Fruit fly (Drosophila melanogaster) whole organism, adult: Measurements from ENCODE around the gene Dip-C.

Experiments
- CG11617 ChIP-seq: fragments of 200-800 bp; sonication (Bioruptor generic); optimal IDR thresholded peaks from 2 replicates; lab custom pipeline; 2017; ENCODE audit warnings: mild to moderate bottlenecking, missing biosample characterization, missing genetic modification reagents, missing genetic modification characterization
- CG12768 ChIP-seq: fragments of 200-800 bp; sonication (Bioruptor generic); optimal IDR thresholded peaks from 2 replicates; lab custom pipeline; 2017; ENCODE audit warnings: missing biosample characterization, missing genetic modification characterization, mild to moderate bottlenecking, moderate library complexity, missing genetic modification reagents
- CG14711 ChIP-seq: fragments of 200-800 bp; sonication (Bioruptor generic); optimal IDR thresholded peaks from 2 replicates; lab custom pipeline; 2018; ENCODE audit warnings: missing biosample characterization, mild to moderate bottlenecking, missing genetic modification characterization, moderate library complexity
- CG1620 ChIP-seq: fragments of 200-800 bp; sonication (Bioruptor generic); optimal IDR thresholded peaks from 2 replicates; lab custom pipeline; 2016; ENCODE audit warnings: missing biosample characterization, missing genetic modification characterization
- CG33017 ChIP-seq: fragments of 200-800 bp; sonication (Bioruptor generic); optimal IDR thresholded peaks from 2 replicates; lab custom pipeline; 2018; ENCODE audit warnings: missing biosample characterization, mild to moderate bottlenecking, missing genetic modification characterization, moderate library complexity
- CG5204 ChIP-seq: fragments of 200-800 bp; sonication (Bioruptor generic); optimal IDR thresholded peaks from 2 replicates; lab custom pipeline; 2016; ENCODE audit warnings: missing biosample characterization, missing genetic modification characterization
- CG7045 ChIP-seq: fragments of 200-800 bp; sonication (Bioruptor generic); optimal IDR thresholded peaks from 2 replicates; lab custom pipeline; 2017; ENCODE audit warnings: missing biosample characterization, mild to moderate bottlenecking, missing genetic modification characterization
- CG7101 ChIP-seq: fragments of 200-800 bp; sonication (Bioruptor generic); optimal IDR thresholded peaks from 2 replicates; lab custom pipeline; 2018; ENCODE audit warnings: missing biosample characterization, mild to moderate bottlenecking, missing genetic modification characterization, moderate library complexity
- Clk ChIP-seq: fragments of 200-800 bp; sonication (Bioruptor generic); optimal IDR thresholded peaks from 2 replicates; lab custom pipeline; 2017; ENCODE audit warnings: missing biosample characterization, missing genetic modification characterization
- Crg-1 ChIP-seq: fragments of 200-800 bp; sonication (Bioruptor generic); optimal IDR thresholded peaks from 2 replicates; lab custom pipeline; 2016; ENCODE audit warnings: missing biosample characterization, missing genetic modification characterization
- Hr96 ChIP-seq: fragments of 200-800 bp; sonication (Bioruptor generic); optimal IDR thresholded peaks from 2 replicates; lab custom pipeline; 2016; ENCODE audit warnings: missing biosample characterization, missing genetic modification characterization
- Mnt ChIP-seq: fragments of 200-800 bp; sonication (Bioruptor generic); optimal IDR thresholded peaks from 2 replicates; lab custom pipeline; 2016; ENCODE audit warnings: missing biosample characterization, mild to moderate bottlenecking, missing genetic modification characterization
- bab1 ChIP-seq: fragments of 200-800 bp; sonication (Bioruptor generic); optimal IDR thresholded peaks from 3 replicates; lab custom pipeline; 2019; ENCODE audit warnings: missing biosample characterization, mild to moderate bottlenecking, missing genetic modification characterization, moderate library complexity
- cic ChIP-seq: fragments of 200-800 bp; sonication (Bioruptor generic); optimal IDR thresholded peaks from 2 replicates; lab custom pipeline; 2017; ENCODE audit warnings: missing biosample characterization, mild to moderate bottlenecking, missing genetic modification characterization, moderate library complexity
- cnc ChIP-seq, 2 experiments: fragments of >200 bp; optimal IDR thresholded peaks; 2 replicates each; lab custom pipeline; 2017
- kay ChIP-seq: fragments of 200-800 bp; sonication (Bioruptor generic); peaks from one replicate; lab custom pipeline; 2016; ENCODE audit warnings: missing biosample characterization, missing genetic modification characterization, borderline replicate concordance
- ovo ChIP-seq: fragments of 200-800 bp; sonication (Bioruptor generic); optimal IDR thresholded peaks from 2 replicates; lab custom pipeline; 2016; ENCODE audit warnings: missing biosample characterization, missing genetic modification characterization
- pad ChIP-seq: fragments of 200-800 bp; sonication (Bioruptor generic); optimal IDR thresholded peaks from 3 replicates; lab custom pipeline; 2017; ENCODE audit warnings: missing biosample characterization, missing genetic modification characterization, mild to moderate bottlenecking, moderate library complexity, missing genetic modification reagents
- tj ChIP-seq: fragments of 200-800 bp; sonication (Bioruptor generic); optimal IDR thresholded peaks from 3 replicates; lab custom pipeline; 2017; ENCODE audit warnings: missing biosample characterization, mild to moderate bottlenecking, missing genetic modification characterization, moderate library complexity
- toe ChIP-seq: fragments of 200-800 bp; sonication (Bioruptor generic); optimal IDR thresholded peaks from 2 replicates; lab custom pipeline; 2016; ENCODE audit warnings: missing biosample characterization, missing genetic modification characterization

The Dip-C gene

DNA sequence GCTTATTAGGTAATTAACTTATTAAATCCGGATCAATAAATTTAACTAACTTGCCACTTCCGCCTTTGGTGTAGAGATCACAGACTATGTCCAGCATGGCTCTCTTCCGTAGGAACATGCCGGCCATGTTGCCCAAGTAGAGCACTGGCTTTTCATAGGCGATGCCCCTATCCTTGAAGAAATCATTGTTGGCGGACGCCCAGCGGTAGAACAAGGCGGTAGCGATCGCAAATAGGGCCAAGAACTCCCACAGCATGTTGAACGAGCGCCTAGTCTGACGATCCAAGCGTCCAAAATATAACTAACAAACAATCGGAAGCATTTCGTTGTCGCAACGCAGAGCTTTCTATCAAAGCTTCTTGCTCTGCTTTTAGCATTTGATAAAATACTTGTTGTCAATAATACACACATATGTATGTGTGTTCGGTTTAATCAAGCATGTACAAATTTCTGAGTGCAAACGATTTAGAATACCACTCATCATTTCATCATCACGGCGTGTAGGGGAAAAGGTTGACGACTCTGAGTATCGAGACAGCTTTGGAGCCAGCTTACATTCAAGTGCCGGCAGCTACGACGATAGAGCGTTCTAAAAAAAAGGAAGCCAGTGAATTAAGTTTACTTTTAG lies 14.8 kb downstream of the Dip-C start, which contains the start of gene Cyp9f3:
Gene Cyp9f3 (minus strand): TSS at position 310 of the 628 bp plus-strand sequence.
- no peak for TF ChIP-seq bab1
- TF ChIP-seq pad (GFP tag; lab: Kevin White, UChicago): peak; percentile 45
- TF ChIP-seq cic (GFP tag; lab: Kevin White, UChicago): peak; percentile 25

DNA sequence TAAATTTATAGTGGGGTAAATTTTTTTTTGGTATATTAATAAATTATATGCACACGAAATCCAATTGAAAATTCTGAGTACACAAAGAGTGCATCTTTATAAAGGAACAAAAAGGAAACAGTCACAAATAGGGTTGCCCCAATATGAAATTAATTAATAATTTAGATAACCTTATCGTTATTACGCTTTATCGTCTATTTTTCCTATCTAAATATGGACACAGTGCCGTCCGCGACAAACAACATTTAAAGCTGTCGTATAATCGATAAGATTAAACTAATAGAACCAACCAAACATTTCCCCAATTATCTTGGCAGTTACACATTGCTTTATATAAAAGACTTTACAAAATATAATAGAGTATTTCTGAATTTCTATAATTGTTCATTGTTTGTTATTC lies 15.5 kb downstream of the Dip-C start:
- peak; percentile 88 for TF ChIP-seq kay
- TF ChIP-seq CG7045: peak; percentile 49
- TF ChIP-seq toe (GFP tag; lab: Kevin White, UChicago): no peak
- peak; percentile 7 for TF ChIP-seq CG14711 (tag; lab: Kevin White, UChicago)
- no peak for TF ChIP-seq cic (GFP tag; lab: Kevin White, UChicago)

dm6 chr3R:12395880-12396279 lies 17.7 kb downstream of the Dip-C start, which contains the start of the genes CG10096 and CG10097:
TSS of gene CG10096 (minus strand) at chr3R:12395980.
TSS of gene CG10097 (minus strand) at chr3R:12395980.
- no peak for TF ChIP-seq Crg-1 (GFP tag; lab: Kevin White, UChicago)
- TF ChIP-seq CG11617 (GFP tag; lab: Kevin White, UChicago): no peak
- TF ChIP-seq kay: peak; percentile 75

- TF ChIP-seq CG33017 (tag; lab: Kevin White, UChicago): no peak
- no peak for TF ChIP-seq bab1
- TF ChIP-seq Crg-1 (GFP tag; lab: Kevin White, UChicago): no peak
- no peak for TF ChIP-seq Clk (GFP tag; lab: Kevin White, UChicago)
- no peak for TF ChIP-seq CG7101 (tag; lab: Kevin White, UChicago)
- TF ChIP-seq Hr96 (GFP tag; lab: Kevin White, UChicago): no peak
Observed at dm6 chr3R:12386965-12387364, 26.6 kb downstream of the Dip-C start, which contains the start of gene CG33098. TSS of gene CG33098 (plus strand) at chr3R:12387188.

dm6 chr3R:12385949-12386348 lies 27.6 kb downstream of the Dip-C start, which contains the start of gene Sol1:
TSS of gene Sol1 (plus strand) at chr3R:12386249.
- TF ChIP-seq tj (no peak), CG11617 (GFP tag; lab: Kevin White, UChicago) (no peak), Clk (GFP tag; lab: Kevin White, UChicago) (no peak), cic (GFP tag; lab: Kevin White, UChicago) (no peak), Hr96 (GFP tag; lab: Kevin White, UChicago) (no peak), toe (GFP tag; lab: Kevin White, UChicago) (no peak), CG12768 (GFP tag; lab: Kevin White, UChicago) (no peak), cnc (optimal IDR thresholded peaks at IDR 0.05; lab: Kevin White, UChicago) (no peak), kay (no peak), CG1620 (GFP tag; lab: Kevin White, UChicago) (no peak), CG14711 (tag; lab: Kevin White, UChicago) (no peak), pad (GFP tag; lab: Kevin White, UChicago) (no peak), CG5204 (GFP tag; lab: Kevin White, UChicago) (no peak), CG7101 (tag; lab: Kevin White, UChicago) (no peak), Crg-1 (GFP tag; lab: Kevin White, UChicago) (no peak), Mnt (no peak)

dm6 chr3R:12384274-12384673 lies 29.3 kb downstream of the Dip-C start:
- TF ChIP-seq CG7101 (tag; lab: Kevin White, UChicago): no peak

dm6 chr3R:12383784-12384183 lies 29.8 kb downstream of the Dip-C start:
- TF ChIP-seq ovo (GFP tag; lab: Kevin White, UChicago) (no peak), bab1 (peak; percentile 14), CG7045 (no peak), CG33017 (tag; lab: Kevin White, UChicago) (no peak), CG1620 (GFP tag; lab: Kevin White, UChicago) (no peak), cic (GFP tag; lab: Kevin White, UChicago) (no peak), Clk (GFP tag; lab: Kevin White, UChicago) (no peak), toe (GFP tag; lab: Kevin White, UChicago) (no peak), kay (peak; percentile 95)

DNA sequence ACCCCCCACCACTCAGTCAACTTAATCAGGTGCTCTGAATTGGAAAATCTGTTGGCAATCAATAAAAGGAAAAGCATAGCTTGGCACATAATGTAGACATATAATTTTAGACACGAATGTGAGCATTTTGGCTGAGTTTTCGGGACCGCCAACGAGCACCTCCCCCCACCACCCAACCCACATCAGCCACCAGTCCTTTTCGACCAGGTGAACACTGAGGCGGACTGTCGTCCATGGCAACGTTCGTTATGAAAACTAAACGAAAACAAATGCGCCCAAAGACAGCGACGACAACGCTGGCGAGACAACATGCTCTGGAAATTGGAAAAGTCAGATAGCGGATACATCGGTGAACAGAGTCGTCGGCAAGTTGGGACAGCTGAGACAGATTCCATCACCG lies 30.5 kb downstream of the Dip-C start, which contains the start of gene GstD11:
Gene GstD11 (plus strand): TSS at position 301 of the 400 bp plus-strand sequence.
- TF ChIP-seq tj: no peak
- no peak for TF ChIP-seq Mnt
- TF ChIP-seq Hr96 (GFP tag; lab: Kevin White, UChicago): no peak
- TF ChIP-seq pad (GFP tag; lab: Kevin White, UChicago): no peak
- TF ChIP-seq CG5204 (GFP tag; lab: Kevin White, UChicago): no peak
- TF ChIP-seq cnc (optimal IDR thresholded peaks at IDR 0.05; lab: Kevin White, UChicago): no peak
- TF ChIP-seq Crg-1 (GFP tag; lab: Kevin White, UChicago): no peak
- TF ChIP-seq ovo (GFP tag; lab: Kevin White, UChicago): no peak
- no peak for TF ChIP-seq kay
- TF ChIP-seq CG11617 (GFP tag; lab: Kevin White, UChicago): no peak
- TF ChIP-seq Clk (GFP tag; lab: Kevin White, UChicago): no peak
- no peak for TF ChIP-seq CG14711 (tag; lab: Kevin White, UChicago)
- no peak for TF ChIP-seq cic (GFP tag; lab: Kevin White, UChicago)
- TF ChIP-seq CG12768 (GFP tag; lab: Kevin White, UChicago): no peak
- TF ChIP-seq bab1: no peak
- TF ChIP-seq CG7045: no peak
- TF ChIP-seq toe (GFP tag; lab: Kevin White, UChicago): no peak
- no peak for TF ChIP-seq CG1620 (GFP tag; lab: Kevin White, UChicago)
- TF ChIP-seq CG33017 (tag; lab: Kevin White, UChicago): no peak
- TF ChIP-seq CG7101 (tag; lab: Kevin White, UChicago): no peak
